Fruit fly (Drosophila melanogaster) whole organism, embryonic: ENCODE results near the gene CG9550.

Source experiments
- Abd-B ChIP-seq: fragments of 200-800 bp; sonication (Bioruptor generic); optimal IDR thresholded peaks from 2 replicates; lab custom pipeline; 2018; ENCODE audit warnings: missing biosample characterization, mild to moderate bottlenecking, missing genetic modification characterization, moderate library complexity
- Adf1 ChIP-seq: fragments of 200-800 bp; sonication (Bioruptor generic); IDR thresholded peaks from 2 replicates; pipeline ENCODE4 v1.3.6; 2022; ENCODE audit warnings: missing biosample characterization, missing genetic modification characterization
- Asciz ChIP-seq: fragments of 200-800 bp; sonication (Bioruptor generic); optimal IDR thresholded peaks from 2 replicates; lab custom pipeline; 2017; ENCODE audit warnings: missing biosample characterization, mild to moderate bottlenecking, missing genetic modification characterization, missing genetic modification reagents
- CG1024 ChIP-seq: fragments of 200-800 bp; sonication (Bioruptor generic); IDR thresholded peaks from 2 replicates; pipeline ENCODE4 v1.3.6; 2022; ENCODE audit warnings: missing biosample characterization, missing genetic modification characterization
- CG10366 ChIP-seq: fragments of 200-800 bp; sonication (Bioruptor generic); IDR thresholded peaks from 2 replicates; pipeline ENCODE4 v1.3.6; 2022; ENCODE audit warnings: missing biosample characterization, missing genetic modification characterization
- CG13296 ChIP-seq: fragments of 200-800 bp; sonication (Bioruptor generic); optimal IDR thresholded peaks from 3 replicates; lab custom pipeline; 2018; ENCODE audit warnings: missing biosample characterization, mild to moderate bottlenecking, missing genetic modification characterization
- CG13624 ChIP-seq: fragments of 200-800 bp; sonication (Bioruptor generic); optimal IDR thresholded peaks from 2 replicates; lab custom pipeline; 2016; ENCODE audit warnings: missing biosample characterization, missing genetic modification characterization
- CG14014 ChIP-seq: fragments of 200-800 bp; sonication (Bioruptor generic); IDR thresholded peaks from 2 replicates; pipeline ENCODE4 v1.3.6; 2022; ENCODE audit warnings: missing biosample characterization, missing genetic modification characterization
- CG14710 ChIP-seq: fragments of 200-800 bp; sonication (Bioruptor generic); optimal IDR thresholded peaks from 3 replicates; lab custom pipeline; 2019; ENCODE audit warnings: missing biosample characterization, mild to moderate bottlenecking, missing genetic modification characterization, moderate library complexity
- CG15514 ChIP-seq: fragments of 200-800 bp; sonication (Bioruptor generic); optimal IDR thresholded peaks from 3 replicates; lab custom pipeline; 2017; ENCODE audit warnings: missing biosample characterization, missing genetic modification characterization, mild to moderate bottlenecking, moderate library complexity, missing genetic modification reagents
- CG15601 ChIP-seq: fragments of 200-800 bp; sonication (Bioruptor generic); optimal IDR thresholded peaks from 3 replicates; lab custom pipeline; 2019; ENCODE audit warnings: missing biosample characterization, mild to moderate bottlenecking, missing genetic modification characterization, moderate library complexity
- CG2678 ChIP-seq: fragments of 200-800 bp; sonication (Bioruptor generic); optimal IDR thresholded peaks from 3 replicates; lab custom pipeline; 2019; ENCODE audit warnings: missing biosample characterization, mild to moderate bottlenecking, missing genetic modification characterization, moderate library complexity
- CG31365 ChIP-seq: fragments of 200-800 bp; sonication (Bioruptor generic); optimal IDR thresholded peaks from 2 replicates; lab custom pipeline; 2018; ENCODE audit warnings: missing biosample characterization, mild to moderate bottlenecking, missing genetic modification characterization
- CG3995 ChIP-seq: fragments of 200-800 bp; sonication (Bioruptor generic); optimal IDR thresholded peaks from 3 replicates; lab custom pipeline; 2016; ENCODE audit warnings: missing biosample characterization, missing genetic modification characterization
- CG4282 ChIP-seq: fragments of 200-800 bp; sonication (Bioruptor generic); optimal IDR thresholded peaks from 2 replicates; lab custom pipeline; 2016; ENCODE audit warnings: missing biosample characterization, missing genetic modification characterization
- CG7786 ChIP-seq: fragments of 200-800 bp; sonication (Bioruptor generic); optimal IDR thresholded peaks from 2 replicates; lab custom pipeline; 2016; ENCODE audit warnings: missing biosample characterization, missing genetic modification characterization
- CG8359 ChIP-seq: fragments of 200-800 bp; sonication (Bioruptor generic); optimal IDR thresholded peaks from 2 replicates; lab custom pipeline; 2017; ENCODE audit warnings: missing biosample characterization, mild to moderate bottlenecking, missing genetic modification characterization, borderline replicate concordance
- CG8388 ChIP-seq: fragments of 200-800 bp; sonication (Bioruptor generic); optimal IDR thresholded peaks from 2 replicates; lab custom pipeline; 2019; ENCODE audit warnings: missing biosample characterization, mild to moderate bottlenecking, missing genetic modification characterization, moderate library complexity
- CoRest ChIP-seq: fragments of 200-800 bp; sonication (Bioruptor generic); optimal IDR thresholded peaks from 3 replicates; lab custom pipeline; 2018; ENCODE audit warnings: missing biosample characterization, mild to moderate bottlenecking, missing genetic modification characterization, moderate library complexity
- Dll ChIP-seq: fragments of 200-800 bp; sonication (Bioruptor generic); IDR thresholded peaks from 4 replicates; pipeline ENCODE4 v1.3.6; 2022; ENCODE audit warnings: missing biosample characterization, missing genetic modification characterization; ENCODE audit not compliant: partially characterized antibody
- Elba2 ChIP-seq: fragments of 200-800 bp; sonication (Bioruptor generic); optimal IDR thresholded peaks from 3 replicates; lab custom pipeline; 2016; ENCODE audit warnings: missing biosample characterization, missing genetic modification characterization
- Ets65A ChIP-seq: fragments of 200-800 bp; sonication (Bioruptor generic); peaks from one replicate; lab custom pipeline; 2016; ENCODE audit warnings: missing biosample characterization, missing genetic modification characterization
- HLH54F ChIP-seq: fragments of 200-800 bp; sonication (Bioruptor generic); optimal IDR thresholded peaks from 3 replicates; lab custom pipeline; 2016; ENCODE audit warnings: missing biosample characterization, missing genetic modification characterization
- Hey ChIP-seq: fragments of 200-800 bp; sonication (Bioruptor generic); optimal IDR thresholded peaks from 3 replicates; lab custom pipeline; 2018; ENCODE audit warnings: missing biosample characterization, mild to moderate bottlenecking, missing genetic modification characterization
- HmgZ ChIP-seq: fragments of 200-800 bp; sonication (Bioruptor generic); optimal IDR thresholded peaks from 2 replicates; lab custom pipeline; 2018; ENCODE audit warnings: missing biosample characterization, mild to moderate bottlenecking, missing genetic modification characterization
- Hr3 ChIP-seq: fragments of 200-800 bp; sonication (Bioruptor generic); optimal IDR thresholded peaks from 3 replicates; lab custom pipeline; 2016; ENCODE audit warnings: missing biosample characterization, missing genetic modification characterization
- Hr78 ChIP-seq, 2 experiments: fragments of 200-800 bp in 1 of 2; fragments of >200 bp in 1 of 2; sonication (Bioruptor generic) in 1 of 2; optimal IDR thresholded peaks; 2 replicates each; lab custom pipeline; 2017 to 2019; ENCODE audit warnings: missing biosample characterization in 2 of 2, missing genetic modification characterization in 2 of 2, mild to moderate bottlenecking in 1 of 2, moderate library complexity in 1 of 2
- Max ChIP-seq: fragments of 200-800 bp; sonication (Bioruptor generic); optimal IDR thresholded peaks from 2 replicates; lab custom pipeline; 2016; ENCODE audit warnings: missing biosample characterization, mild to moderate bottlenecking, missing genetic modification characterization
- Oli ChIP-seq: fragments of 200-800 bp; sonication (Bioruptor generic); optimal IDR thresholded peaks from 2 replicates; lab custom pipeline; 2018; ENCODE audit warnings: missing biosample characterization, mild to moderate bottlenecking, missing genetic modification characterization, moderate library complexity
- Opbp ChIP-seq: fragments of 200-800 bp; sonication (Bioruptor generic); IDR thresholded peaks from 3 replicates; pipeline ENCODE4 v1.3.6; 2022; ENCODE audit warnings: missing biosample characterization, missing genetic modification characterization; ENCODE audit not compliant: partially characterized antibody
- Poxn ChIP-seq: fragments of 200-800 bp; sonication (Bioruptor generic); IDR thresholded peaks from 2 replicates; pipeline ENCODE4 v1.3.6; 2022; ENCODE audit warnings: missing biosample characterization, missing genetic modification characterization
- aop ChIP-seq: fragments of 200-800 bp; sonication (Bioruptor generic); IDR thresholded peaks from 2 replicates; pipeline ENCODE4 v1.3.6; 2022; ENCODE audit warnings: missing biosample characterization, missing genetic modification characterization
- chif ChIP-seq, 2 experiments: fragments of 200-800 bp; sonication (Bioruptor generic); optimal IDR thresholded peaks; 3 replicates each; lab custom pipeline; 2016; ENCODE audit warnings: missing biosample characterization in 2 of 2, missing genetic modification characterization in 2 of 2
- corto ChIP-seq: fragments of 200-800 bp; sonication (Bioruptor generic); optimal IDR thresholded peaks from 2 replicates; lab custom pipeline; 2016; ENCODE audit warnings: missing biosample characterization, mild to moderate bottlenecking, missing genetic modification characterization, moderate library complexity
- da ChIP-seq: fragments of 200-800 bp; sonication (Bioruptor generic); optimal IDR thresholded peaks from 2 replicates; lab custom pipeline; 2016; ENCODE audit warnings: missing biosample characterization, missing genetic modification characterization
- dmrt99B ChIP-seq: fragments of 200-800 bp; sonication (Bioruptor generic); optimal IDR thresholded peaks from 2 replicates; lab custom pipeline; 2018; ENCODE audit warnings: missing biosample characterization, mild to moderate bottlenecking, missing genetic modification characterization, moderate library complexity
- ems ChIP-seq: fragments of 200-800 bp; sonication (Bioruptor generic); optimal IDR thresholded peaks from 3 replicates; lab custom pipeline; 2016; ENCODE audit warnings: missing biosample characterization, missing genetic modification characterization
- gsb ChIP-seq: fragments of 200-800 bp; sonication (Bioruptor generic); IDR thresholded peaks from 2 replicates; pipeline ENCODE4 v1.3.6; 2022; ENCODE audit warnings: missing biosample characterization, missing genetic modification characterization
- ham ChIP-seq: fragments of 200-800 bp; sonication (Bioruptor generic); IDR thresholded peaks from 2 replicates; pipeline ENCODE4 v1.3.6; 2022; ENCODE audit warnings: missing biosample characterization, missing genetic modification characterization
- klu ChIP-seq: fragments of 200-800 bp; sonication (Bioruptor generic); IDR thresholded peaks from 2 replicates; pipeline ENCODE4 v1.3.6; 2022; ENCODE audit warnings: missing biosample characterization, missing genetic modification characterization
- knrl ChIP-seq: fragments of 200-800 bp; sonication (Bioruptor generic); IDR thresholded peaks from 3 replicates; pipeline ENCODE4 v1.3.6; 2022; ENCODE audit warnings: missing biosample characterization, missing genetic modification characterization; ENCODE audit not compliant: partially characterized antibody
- nau ChIP-seq: fragments of 200-800 bp; sonication (Bioruptor generic); optimal IDR thresholded peaks from 3 replicates; lab custom pipeline; 2017; ENCODE audit warnings: missing biosample characterization, mild to moderate bottlenecking, missing genetic modification characterization, missing genetic modification reagents
- nerfin-2 ChIP-seq: fragments of 200-800 bp; sonication (Bioruptor generic); IDR thresholded peaks from 2 replicates; pipeline ENCODE4 v1.3.6; 2022; ENCODE audit warnings: missing biosample characterization, missing genetic modification characterization; ENCODE audit not compliant: partially characterized antibody
- sc ChIP-seq, 3 experiments: fragments of >200 bp in 2 of 3; fragments of 200-800 bp in 1 of 3; sonication (Bioruptor generic) in 1 of 3; optimal IDR thresholded peaks; 2 replicates in 2 of 3; 3 replicates in 1 of 3; lab custom pipeline; 2017; ENCODE audit warnings: mild to moderate bottlenecking in 1 of 3, missing biosample characterization in 1 of 3, missing genetic modification characterization in 1 of 3, missing genetic modification reagents in 1 of 3
- sd ChIP-seq: fragments of 200-800 bp; sonication (Bioruptor generic); optimal IDR thresholded peaks from 3 replicates; lab custom pipeline; 2018; ENCODE audit warnings: missing biosample characterization, mild to moderate bottlenecking, missing genetic modification characterization, moderate library complexity
- slbo ChIP-seq: fragments of 200-800 bp; sonication (Bioruptor generic); IDR thresholded peaks from 2 replicates; pipeline ENCODE4 v1.3.6; 2022; ENCODE audit warnings: missing biosample characterization, missing genetic modification characterization
- slou ChIP-seq: fragments of 200-800 bp; sonication (Bioruptor generic); optimal IDR thresholded peaks from 3 replicates; lab custom pipeline; 2016; ENCODE audit warnings: missing biosample characterization, missing genetic modification characterization
- sr ChIP-seq: fragments of 200-800 bp; sonication (Bioruptor generic); IDR thresholded peaks from 3 replicates; pipeline ENCODE4 v1.3.6; 2022; ENCODE audit warnings: missing biosample characterization, missing genetic modification characterization
- unc-4 ChIP-seq: fragments of 200-800 bp; sonication (Bioruptor generic); IDR thresholded peaks from 2 replicates; pipeline ENCODE4 v1.3.6; 2022; ENCODE audit warnings: missing biosample characterization, missing genetic modification characterization; ENCODE audit not compliant: partially characterized antibody
- unpg ChIP-seq: fragments of 200-800 bp; sonication (Bioruptor generic); optimal IDR thresholded peaks from 3 replicates; lab custom pipeline; 2018; ENCODE audit warnings: missing biosample characterization, mild to moderate bottlenecking, missing genetic modification characterization, moderate library complexity

The CG9550 gene

DNA sequence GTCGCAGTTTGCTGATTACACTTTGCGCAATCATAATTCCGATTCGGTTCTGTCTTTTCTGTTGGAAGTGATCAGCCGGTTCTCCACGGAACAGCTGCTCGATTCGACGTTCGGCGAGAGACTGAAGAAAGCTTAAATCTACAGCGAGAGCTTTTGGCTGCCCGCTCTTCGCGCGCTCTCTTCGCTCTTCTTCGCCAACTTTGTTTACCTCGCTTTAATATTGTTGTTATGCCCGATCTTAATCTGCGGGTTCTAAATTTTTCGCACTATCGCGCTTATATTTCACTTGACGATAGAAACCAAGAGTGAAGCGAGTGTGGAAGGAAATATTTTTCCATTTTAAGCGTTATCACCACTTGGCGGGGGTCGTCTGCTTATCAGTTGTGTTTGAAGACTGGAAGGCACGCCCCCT lies 2.4 kb upstream of the CG9550 start, which contains the start of gene CG9547 (continued):
- no peak for TF ChIP-seq Opbp
- TF ChIP-seq CG15514 = peak; percentile 54
- TF ChIP-seq dmrt99B = no peak
- TF ChIP-seq unc-4 (GFP tag; lab: Robert Waterston, UW) = peak; percentile 46
- peak; percentile 20 for TF ChIP-seq HmgZ (tag; lab: Kevin White, UChicago)
- TF ChIP-seq CG2678 (tag; lab: Kevin White, UChicago) = peak; percentile 15
- TF ChIP-seq Hr78 (GFP tag; optimal IDR thresholded peaks at IDR 0.05; lab: Kevin White, UChicago) = peak in 1 of 2 experiments; percentile 60
- TF ChIP-seq ham (GFP tag; lab: Robert Waterston, UW) = no peak
- TF ChIP-seq CG1024 (GFP tag; lab: Robert Waterston, UW) = no peak
- peak; percentile 21 for TF ChIP-seq nau
- TF ChIP-seq CG4282 = no peak
- TF ChIP-seq Asciz (GFP tag; lab: Kevin White, UChicago) = no peak
- TF ChIP-seq Poxn = no peak
- TF ChIP-seq HLH54F (GFP tag; lab: Kevin White, UChicago) = no peak
- no peak for TF ChIP-seq aop
- TF ChIP-seq Elba2 = no peak
- peak; percentile 93 for TF ChIP-seq sd
- TF ChIP-seq slou (GFP tag; lab: Kevin White, UChicago) = no peak
- no peak for TF ChIP-seq CG3995 (GFP tag; lab: Kevin White, UChicago)
- no peak for TF ChIP-seq Ets65A
- TF ChIP-seq Dll (GFP tag; lab: Robert Waterston, UW) = peak; percentile 27; the same call in 2 of the 4 replicates
- TF ChIP-seq Hey (tag; lab: Kevin White, UChicago) = peak; percentile 48
- no peak for TF ChIP-seq gsb (GFP tag; lab: Robert Waterston, UW)
- no peak for TF ChIP-seq nerfin-2 (GFP tag; lab: Robert Waterston, UW)
- TF ChIP-seq chif (GFP tag; optimal IDR thresholded peaks at IDR 0.05; lab: Kevin White, UChicago) = no peak
- peak; percentile 70 for TF ChIP-seq CG13296 (GFP tag; lab: Kevin White, UChicago)
- TF ChIP-seq CG10366 = no peak
- no peak for TF ChIP-seq Abd-B
- TF ChIP-seq CG8359 (GFP tag; lab: Kevin White, UChicago) = no peak
- peak; percentile 25; the same call in 1 of the 2 replicates for TF ChIP-seq CG14014 (GFP tag; lab: Robert Waterston, UW)
- peak; percentile 41; the same call in 1 of the 2 replicates for TF ChIP-seq slbo (GFP tag; lab: Robert Waterston, UW)
- TF ChIP-seq Hr3 = no peak
- TF ChIP-seq CG14710 (tag; lab: Kevin White, UChicago) = no peak
- no peak for TF ChIP-seq CG7786
- TF ChIP-seq ems = peak; percentile 4
- no peak for TF ChIP-seq Oli (tag; lab: Kevin White, UChicago)
- no peak for TF ChIP-seq CG8388 (GFP tag; lab: Kevin White, UChicago)
- no peak for TF ChIP-seq corto
- no peak for TF ChIP-seq klu (GFP tag; lab: Robert Waterston, UW)
- no peak for TF ChIP-seq knrl
- no peak for TF ChIP-seq CoRest (tag; lab: Kevin White, UChicago)
- TF ChIP-seq sc (optimal IDR thresholded peaks at IDR 0.05; lab: Kevin White, UChicago) = no peak
- TF ChIP-seq sc (GFP tag; optimal IDR thresholded peaks at IDR 0.05; lab: Kevin White, UChicago) = no peak
- TF ChIP-seq CG31365 = peak; percentile 33
- TF ChIP-seq unpg (GFP tag; lab: Kevin White, UChicago) = peak; percentile 8
- TF ChIP-seq Adf1 (GFP tag; lab: Robert Waterston, UW) = peak; percentile 37; the same call in 1 of the 2 replicates
- no peak for TF ChIP-seq CG15601 (tag; lab: Kevin White, UChicago)
- TF ChIP-seq sr (GFP tag; lab: Robert Waterston, UW) = no peak
- TF ChIP-seq da (GFP tag; lab: Kevin White, UChicago) = no peak
- TF ChIP-seq CG13624 (GFP tag; lab: Kevin White, UChicago) = peak; percentile 8
- no peak for TF ChIP-seq Max
